Fruit fly (Drosophila melanogaster) whole organism, embryonic: Measurements from ENCODE around the gene CG6738.

ENCODE experiments used
- B-H2 ChIP-seq: fragments of 200-800 bp; sonication (Bioruptor generic); optimal IDR thresholded peaks from 2 replicates; lab custom pipeline; 2018; ENCODE audit warnings: missing biosample characterization, mild to moderate bottlenecking, missing genetic modification characterization
- CG10274 ChIP-seq: fragments of 200-800 bp; sonication (Bioruptor generic); optimal IDR thresholded peaks from 3 replicates; lab custom pipeline; 2017; ENCODE audit warnings: missing biosample characterization, mild to moderate bottlenecking, missing genetic modification characterization
- CG10959 ChIP-seq: fragments of 200-800 bp; sonication (Bioruptor generic); IDR thresholded peaks from 2 replicates; pipeline ENCODE4 v1.3.6; 2022; ENCODE audit warnings: missing biosample characterization, missing genetic modification characterization
- CG11560 ChIP-seq: fragments of 200-800 bp; sonication (Bioruptor generic); IDR thresholded peaks from 3 replicates; pipeline ENCODE4 v1.3.6; 2022; ENCODE audit warnings: missing biosample characterization, missing genetic modification characterization
- CG11723 ChIP-seq: fragments of 200-800 bp; sonication (Bioruptor generic); optimal IDR thresholded peaks from 2 replicates; lab custom pipeline; 2017; ENCODE audit warnings: missing biosample characterization, mild to moderate bottlenecking, missing genetic modification characterization
- CG12942 ChIP-seq: fragments of 200-800 bp; sonication (Bioruptor generic); optimal IDR thresholded peaks from 3 replicates; lab custom pipeline; 2016; ENCODE audit warnings: missing biosample characterization, missing genetic modification characterization
- CG1529 ChIP-seq: fragments of 200-800 bp; sonication (Bioruptor generic); optimal IDR thresholded peaks from 3 replicates; lab custom pipeline; 2018; ENCODE audit warnings: missing biosample characterization, missing genetic modification characterization
- CG16815 ChIP-seq: fragments of 200-800 bp; sonication (Bioruptor generic); optimal IDR thresholded peaks from 3 replicates; lab custom pipeline; 2017; ENCODE audit warnings: missing biosample characterization, mild to moderate bottlenecking, missing genetic modification characterization
- CG17186 ChIP-seq: fragments of 200-800 bp; sonication (Bioruptor generic); optimal IDR thresholded peaks from 3 replicates; lab custom pipeline; 2017; ENCODE audit warnings: missing biosample characterization, missing genetic modification reagents, missing genetic modification characterization
- CG18262 ChIP-seq: fragments of 200-800 bp; optimal IDR thresholded peaks from 3 replicates; lab custom pipeline; 2019; ENCODE audit warnings: missing biosample characterization, mild to moderate bottlenecking, missing genetic modification characterization, moderate library complexity
- CG2712 ChIP-seq: fragments of 200-800 bp; optimal IDR thresholded peaks from 3 replicates; lab custom pipeline; 2019; ENCODE audit warnings: missing biosample characterization, mild to moderate bottlenecking, missing genetic modification characterization, moderate library complexity
- CG31388 ChIP-seq: fragments of 200-800 bp; sonication (Bioruptor generic); optimal IDR thresholded peaks from 2 replicates; lab custom pipeline; 2016; ENCODE audit warnings: missing biosample characterization, missing genetic modification characterization
- CG3847 ChIP-seq: fragments of 200-800 bp; sonication (Bioruptor generic); IDR thresholded peaks from 2 replicates; pipeline ENCODE4 v1.3.6; 2022; ENCODE audit warnings: missing biosample characterization, missing genetic modification characterization
- CG4617 ChIP-seq: fragments of 200-800 bp; sonication (Bioruptor generic); optimal IDR thresholded peaks from 3 replicates; lab custom pipeline; 2016; ENCODE audit warnings: missing biosample characterization, missing genetic modification characterization, borderline replicate concordance
- CG8089 ChIP-seq: fragments of 200-800 bp; sonication (Bioruptor generic); optimal IDR thresholded peaks from 3 replicates; lab custom pipeline; 2016; ENCODE audit warnings: missing biosample characterization, missing genetic modification characterization
- D19A ChIP-seq: fragments of 200-800 bp; optimal IDR thresholded peaks from 3 replicates; lab custom pipeline; 2019; ENCODE audit warnings: missing biosample characterization, mild to moderate bottlenecking, missing genetic modification characterization, moderate library complexity
- Dek ChIP-seq: fragments of 200-800 bp; sonication (Bioruptor generic); optimal IDR thresholded peaks from 3 replicates; lab custom pipeline; 2019; ENCODE audit warnings: missing biosample characterization, mild to moderate bottlenecking, missing genetic modification characterization, moderate library complexity
- Elba2 ChIP-seq: fragments of 200-800 bp; sonication (Bioruptor generic); optimal IDR thresholded peaks from 3 replicates; lab custom pipeline; 2016; ENCODE audit warnings: missing biosample characterization, missing genetic modification characterization
- Fer2 ChIP-seq: fragments of 200-800 bp; sonication (Bioruptor generic); optimal IDR thresholded peaks from 2 replicates; lab custom pipeline; 2018; ENCODE audit warnings: missing biosample characterization, mild to moderate bottlenecking, missing genetic modification characterization, moderate library complexity
- H2.0 ChIP-seq: fragments of 200-800 bp; sonication (Bioruptor generic); IDR thresholded peaks from 2 replicates; pipeline ENCODE4 v1.3.6; 2022; ENCODE audit warnings: missing biosample characterization, missing genetic modification characterization
- Hr78 ChIP-seq, 2 experiments: fragments of 200-800 bp in 1 of 2; fragments of >200 bp in 1 of 2; sonication (Bioruptor generic) in 1 of 2; optimal IDR thresholded peaks; 2 replicates each; lab custom pipeline; 2017 to 2019; ENCODE audit warnings: missing biosample characterization in 2 of 2, missing genetic modification characterization in 2 of 2, mild to moderate bottlenecking in 1 of 2, moderate library complexity in 1 of 2
- Lim3 ChIP-seq: fragments of 200-800 bp; sonication (Bioruptor generic); IDR thresholded peaks from 2 replicates; pipeline ENCODE4 v1.3.6; 2022; ENCODE audit warnings: missing biosample characterization, missing genetic modification characterization
- Mad ChIP-seq: fragments of 200-800 bp; sonication (Bioruptor generic); optimal IDR thresholded peaks from 2 replicates; lab custom pipeline; 2016; ENCODE audit warnings: missing biosample characterization, missing genetic modification characterization
- NfI ChIP-seq: fragments of 200-800 bp; sonication (Bioruptor generic); optimal IDR thresholded peaks from 3 replicates; lab custom pipeline; 2018; ENCODE audit warnings: missing biosample characterization, mild to moderate bottlenecking, missing genetic modification characterization, moderate library complexity
- Optix ChIP-seq: fragments of 200-800 bp; sonication (Bioruptor generic); IDR thresholded peaks from 3 replicates; pipeline ENCODE4 v1.3.6; 2022; ENCODE audit warnings: missing biosample characterization, missing genetic modification characterization
- Sox102F ChIP-seq: fragments of 200-800 bp; sonication (Bioruptor generic); optimal IDR thresholded peaks from 2 replicates; lab custom pipeline; 2018; ENCODE audit warnings: missing biosample characterization, mild to moderate bottlenecking, missing genetic modification characterization, moderate library complexity
- Spps ChIP-seq: fragments of 200-800 bp; sonication (Bioruptor generic); optimal IDR thresholded peaks from 2 replicates; lab custom pipeline; 2018; ENCODE audit warnings: missing biosample characterization, mild to moderate bottlenecking, missing genetic modification characterization
- Stat92E ChIP-seq, 3 experiments: fragments of >200 bp in 2 of 3; fragments of 200-800 bp in 1 of 3; sonication (Bioruptor generic) in 1 of 3; optimal IDR thresholded peaks; 2 replicates each; lab custom pipeline; 2017 to 2019; ENCODE audit warnings: missing biosample characterization in 3 of 3, missing genetic modification characterization in 3 of 3, mild to moderate bottlenecking in 1 of 3, moderate library complexity in 1 of 3
- Tbp ChIP-seq: fragments of >200 bp; optimal IDR thresholded peaks from 2 replicates; lab custom pipeline; 2018; ENCODE audit warnings: missing biosample characterization, missing genetic modification characterization
- Xrp1 ChIP-seq: fragments of 200-800 bp; sonication (Bioruptor generic); IDR thresholded peaks from 2 replicates; pipeline ENCODE4 v1.3.6; 2022; ENCODE audit warnings: missing biosample characterization, missing genetic modification characterization
- bigmax ChIP-seq: fragments of 200-800 bp; sonication (Bioruptor generic); optimal IDR thresholded peaks from 2 replicates; lab custom pipeline; 2018; ENCODE audit warnings: missing biosample characterization, mild to moderate bottlenecking, missing genetic modification characterization
- dimm ChIP-seq: fragments of 200-800 bp; sonication (Bioruptor generic); IDR thresholded peaks from 2 replicates; pipeline ENCODE4 v1.3.6; 2022; ENCODE audit warnings: missing biosample characterization, missing genetic modification characterization
- en ChIP-seq: fragments of 200-800 bp; sonication (Bioruptor generic); optimal IDR thresholded peaks from 2 replicates; lab custom pipeline; 2016; ENCODE audit warnings: missing biosample characterization, missing genetic modification characterization
- esg ChIP-seq: fragments of 200-800 bp; sonication (Bioruptor generic); conservative IDR thresholded peaks from 2 replicates; pipeline ENCODE4 v1.3.6; 2022; ENCODE audit warnings: missing biosample characterization, missing genetic modification characterization
- fd3F ChIP-seq: fragments of 200-800 bp; sonication (Bioruptor generic); optimal IDR thresholded peaks from 2 replicates; lab custom pipeline; 2018; ENCODE audit warnings: missing biosample characterization, mild to moderate bottlenecking, missing genetic modification characterization, moderate library complexity
- gsb-n ChIP-seq: fragments of 200-800 bp; sonication (Bioruptor generic); optimal IDR thresholded peaks from 3 replicates; lab custom pipeline; 2018; ENCODE audit warnings: missing biosample characterization, mild to moderate bottlenecking, missing genetic modification characterization
- hth ChIP-seq: fragments of >200 bp; optimal IDR thresholded peaks from 2 replicates; lab custom pipeline; 2017; ENCODE audit warnings: inconsistent platforms
- ind ChIP-seq: fragments of 200-800 bp; sonication (Bioruptor generic); optimal IDR thresholded peaks from 3 replicates; lab custom pipeline; 2016; ENCODE audit warnings: missing biosample characterization, missing genetic modification characterization
- mld ChIP-seq: fragments of 200-800 bp; sonication (Bioruptor generic); IDR thresholded peaks from 3 replicates; pipeline ENCODE4 v1.3.6; 2022; ENCODE audit warnings: missing biosample characterization, missing genetic modification characterization; ENCODE audit not compliant: partially characterized antibody
- nerfin-1 ChIP-seq: fragments of 200-800 bp; sonication (Bioruptor generic); optimal IDR thresholded peaks from 3 replicates; lab custom pipeline; 2019; ENCODE audit warnings: missing biosample characterization, mild to moderate bottlenecking, missing genetic modification characterization, moderate library complexity
- nom ChIP-seq: fragments of 200-800 bp; sonication (Bioruptor generic); optimal IDR thresholded peaks from 2 replicates; lab custom pipeline; 2017; ENCODE audit warnings: missing biosample characterization, missing genetic modification characterization, mild to moderate bottlenecking, moderate library complexity, missing genetic modification reagents
- row ChIP-seq: fragments of 200-800 bp; sonication (Bioruptor generic); IDR thresholded peaks from 3 replicates; pipeline ENCODE4 v1.3.6; 2022; ENCODE audit warnings: missing biosample characterization, missing genetic modification characterization
- sd ChIP-seq: fragments of 200-800 bp; sonication (Bioruptor generic); optimal IDR thresholded peaks from 3 replicates; lab custom pipeline; 2018; ENCODE audit warnings: missing biosample characterization, mild to moderate bottlenecking, missing genetic modification characterization, moderate library complexity
- sim ChIP-seq: fragments of 200-800 bp; sonication (Bioruptor generic); IDR thresholded peaks from 2 replicates; pipeline ENCODE4 v1.3.6; 2022; ENCODE audit warnings: missing biosample characterization, missing genetic modification characterization
- slou ChIP-seq: fragments of 200-800 bp; sonication (Bioruptor generic); optimal IDR thresholded peaks from 3 replicates; lab custom pipeline; 2016; ENCODE audit warnings: missing biosample characterization, missing genetic modification characterization
- slp2 ChIP-seq: fragments of 200-800 bp; sonication (Bioruptor generic); optimal IDR thresholded peaks from 2 replicates; lab custom pipeline; 2016; ENCODE audit warnings: missing biosample characterization, missing genetic modification characterization
- stc ChIP-seq: fragments of 200-800 bp; sonication (Bioruptor generic); IDR thresholded peaks from 2 replicates; pipeline ENCODE4 v1.3.6; 2022; ENCODE audit warnings: missing biosample characterization, missing genetic modification characterization
- unpg ChIP-seq: fragments of 200-800 bp; sonication (Bioruptor generic); optimal IDR thresholded peaks from 3 replicates; lab custom pipeline; 2018; ENCODE audit warnings: missing biosample characterization, mild to moderate bottlenecking, missing genetic modification characterization, moderate library complexity

CG6738 gene

DNA sequence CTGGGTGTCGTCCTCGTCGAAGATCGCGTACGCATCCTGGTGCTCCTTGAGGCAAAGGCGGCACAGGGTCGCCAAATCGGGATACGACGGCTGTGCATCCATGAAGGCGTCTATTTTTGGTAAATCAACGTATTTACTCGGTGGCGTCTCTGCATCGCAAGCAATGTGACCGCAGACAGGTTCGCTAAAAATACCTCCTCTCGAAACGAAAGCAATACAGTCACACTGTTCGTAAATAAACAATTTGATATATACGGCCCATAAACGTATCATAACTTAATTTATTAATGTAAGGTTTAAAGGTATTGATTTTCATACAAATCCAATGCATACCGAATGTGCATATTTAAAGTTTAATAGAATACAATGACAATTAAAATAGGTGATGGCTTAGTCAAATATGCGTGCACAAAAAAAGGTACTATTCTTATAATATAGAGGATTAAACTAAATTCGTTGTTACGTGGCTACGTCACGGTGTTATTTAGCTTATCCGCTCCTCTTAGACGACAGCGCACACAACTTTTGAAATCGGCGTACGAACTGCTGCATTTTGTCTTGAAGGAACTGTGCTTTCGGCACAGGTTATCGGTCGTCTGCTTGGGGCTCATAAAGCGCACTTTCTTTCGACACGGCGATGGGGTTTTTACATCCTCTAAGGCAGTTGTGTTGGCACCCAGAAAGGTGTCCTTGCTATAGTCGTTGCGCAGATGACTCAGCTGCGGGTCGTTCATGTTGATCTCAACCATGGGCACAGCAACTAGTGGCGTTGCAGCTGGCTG lies 27.1 kb downstream of the CG6738 start, which contains the start of gene CG31365 (continued):
- peak; percentile 75 for TF ChIP-seq CG4617 (GFP tag; lab: Kevin White, UChicago)

- TF ChIP-seq gsb-n, result no peak
- TF ChIP-seq sd (tag; lab: Kevin White, UChicago), result peak; percentile 90
- no peak for TF ChIP-seq Hr78 (GFP tag; optimal IDR thresholded peaks at IDR 0.05; lab: Kevin White, UChicago)
- TF ChIP-seq Optix (GFP tag; lab: Robert Waterston, UW), result no peak
- no peak for TF ChIP-seq Dek
- no peak for TF ChIP-seq esg
- TF ChIP-seq CG10274 (GFP tag; lab: Kevin White, UChicago), result no peak
- no peak for TF ChIP-seq Xrp1 (GFP tag; lab: Robert Waterston, UW)
- TF ChIP-seq B-H2 (GFP tag; lab: Kevin White, UChicago), result no peak
- no peak for TF ChIP-seq Mad (GFP tag; lab: Kevin White, UChicago)
- peak; percentile 60; the same call in 1 of the 3 replicates for TF ChIP-seq mld (GFP tag; lab: Robert Waterston, UW)
- TF ChIP-seq NfI (GFP tag; lab: Kevin White, UChicago), result peak; percentile 15
- TF ChIP-seq CG11723 (GFP tag; lab: Kevin White, UChicago), result no peak
- no peak for TF ChIP-seq Lim3 (GFP tag; lab: Robert Waterston, UW)
- peak; percentile 32; the same call in 1 of the 2 replicates for TF ChIP-seq CG3847
- TF ChIP-seq Spps, result no peak
- no peak for TF ChIP-seq dimm (GFP tag; lab: Robert Waterston, UW)
- peak; percentile 24 for TF ChIP-seq Elba2 (GFP tag; lab: Kevin White, UChicago)
- no peak for TF ChIP-seq slou (GFP tag; lab: Kevin White, UChicago)
- no peak for TF ChIP-seq fd3F
- no peak for TF ChIP-seq D19A (tag; lab: Kevin White, UChicago)
- TF ChIP-seq hth (lab: Kevin White, UChicago), result no peak
- TF ChIP-seq CG2712 (tag; lab: Kevin White, UChicago), result peak; percentile 19
- no peak for TF ChIP-seq ind (GFP tag; lab: Kevin White, UChicago)
- TF ChIP-seq H2.0 (GFP tag; lab: Robert Waterston, UW), result no peak
- no peak for TF ChIP-seq nom (GFP tag; lab: Kevin White, UChicago)
- no peak for TF ChIP-seq sim (GFP tag; lab: Robert Waterston, UW)
- no peak for TF ChIP-seq CG11560 (tag; lab: Robert Waterston, UW)
- TF ChIP-seq Sox102F (GFP tag; lab: Kevin White, UChicago), result no peak
- no peak for TF ChIP-seq CG16815 (GFP tag; lab: Kevin White, UChicago)
- no peak for TF ChIP-seq en (GFP tag; lab: Kevin White, UChicago)
- TF ChIP-seq unpg (GFP tag; lab: Kevin White, UChicago), result no peak
- no peak for TF ChIP-seq stc (GFP tag; lab: Robert Waterston, UW)
- TF ChIP-seq Fer2 (tag; lab: Kevin White, UChicago), result no peak
- TF ChIP-seq CG8089, result no peak
- TF ChIP-seq nerfin-1 (tag; lab: Kevin White, UChicago), result peak; percentile 91
- no peak for TF ChIP-seq CG31388
- no peak for TF ChIP-seq CG10959 (GFP tag; lab: Robert Waterston, UW)
- no peak for TF ChIP-seq CG12942
- TF ChIP-seq CG18262 (tag; lab: Kevin White, UChicago), result peak; percentile 25
- no peak for TF ChIP-seq Tbp (GFP tag; lab: Kevin White, UChicago)
- TF ChIP-seq Stat92E (GFP tag; optimal IDR thresholded peaks at IDR 0.05; lab: Kevin White, UChicago), result peak in 1 of 3 experiments; percentile 33
- TF ChIP-seq bigmax (GFP tag; lab: Kevin White, UChicago), result no peak
- TF ChIP-seq CG17186 (GFP tag; lab: Kevin White, UChicago), result peak; percentile 22
- TF ChIP-seq CG1529 (GFP tag; lab: Kevin White, UChicago), result no peak
- TF ChIP-seq row (GFP tag; lab: Robert Waterston, UW), result peak; percentile 39; the same call in 1 of the 3 replicates
- no peak for TF ChIP-seq slp2 (GFP tag; lab: Kevin White, UChicago)
Observed at dm6 chr3R:23127796-23128195, 28.5 kb downstream of the CG6738 start, which contains the start of gene CG31457. TSS of gene CG31457 (minus strand) at chr3R:23127981.
